Worm (Caenorhabditis elegans): Measurements from ENCODE around the gene C49H3.12.

DNA sequence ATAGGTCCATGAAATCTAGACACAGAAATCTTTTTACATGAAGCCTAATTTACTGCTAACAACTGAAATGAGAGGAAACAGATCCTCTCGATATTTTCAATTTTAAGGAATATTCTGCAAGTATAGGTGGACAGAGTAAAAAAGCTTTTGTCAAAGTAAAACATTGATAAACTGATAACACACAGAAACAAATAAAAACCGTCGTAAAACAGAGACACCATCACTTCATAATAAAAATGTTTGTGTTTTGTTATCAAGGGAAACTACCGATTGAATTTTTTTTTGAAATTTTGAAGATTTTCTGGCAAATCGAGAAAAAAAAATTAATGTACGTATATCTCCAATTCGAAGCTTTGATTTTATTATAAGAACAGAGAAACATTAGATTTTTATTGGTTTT is 46.0 kb downstream of the C49H3.12 start:
- TF ChIP-seq ceh-39 (tag; optimal IDR thresholded peaks at IDR 0.05) (no peak), elt-3 (tag; optimal IDR thresholded peaks at IDR 0.05) (no peak)

All from whole organism, mixed stage, embryonic.